Worm (Caenorhabditis elegans) whole organism, early embryonic: ENCODE results near the gene H28G03.2.

Source experiments
- ama-1 ChIP-seq: fragments of 150-350 bp; optimal IDR thresholded peaks from 2 replicates; lab custom pipeline; 2014
- hmg-4 ChIP-seq: fragments of 200-800 bp; sonication (Bioruptor generic); optimal IDR thresholded peaks from 2 replicates; lab custom pipeline; 2018; ENCODE audit warnings: mild to moderate bottlenecking, missing genetic modification characterization, missing compliant biosample characterization
- hnd-1 ChIP-seq: sonication (generic microtip); optimal IDR thresholded peaks from 2 replicates; lab custom pipeline; 2016; ENCODE audit warnings: missing genetic modification characterization, missing compliant biosample characterization
- pes-1 ChIP-seq: fragments of 200-800 bp; sonication (Bioruptor generic); IDR thresholded peaks from 2 replicates; pipeline ENCODE4 v1.3.6; 2022; ENCODE audit warnings: missing genetic modification reagents, missing genetic modification characterization, missing compliant biosample characterization
- sea-1 ChIP-seq: fragments of 200-800 bp; sonication (Bioruptor generic); conservative IDR thresholded peaks from 2 replicates; pipeline ENCODE4 v1.3.6; 2022; ENCODE audit warnings: missing genetic modification characterization, missing compliant biosample characterization

DNA sequence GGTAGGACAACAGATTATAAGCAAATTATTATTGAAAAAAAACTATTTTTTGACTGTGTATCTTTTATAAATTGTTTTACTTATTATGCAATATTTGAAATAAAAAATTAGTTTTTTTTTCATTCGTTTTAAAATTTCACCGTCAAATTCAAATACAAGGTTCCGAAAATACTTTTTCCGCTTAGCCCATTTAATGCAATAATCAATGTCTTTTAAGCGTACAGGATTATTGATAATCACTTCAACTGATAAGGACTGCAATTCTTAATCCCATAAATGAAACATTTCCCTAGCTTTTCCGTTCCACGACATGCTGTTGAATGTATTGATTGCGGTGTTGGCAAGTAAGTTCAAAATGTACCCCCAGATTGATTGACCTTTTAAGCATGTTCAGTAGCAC is 51.4 kb downstream of the H28G03.2 start, which contains the start of gene nspg-12:
- no peak for TF ChIP-seq ama-1
- no peak for TF ChIP-seq pes-1 (GFP tag; lab: Robert Waterston, UW)
- TF ChIP-seq hmg-4 = no peak
- TF ChIP-seq sea-1 (GFP tag; lab: Robert Waterston, UW) = no peak
- no peak for TF ChIP-seq hnd-1 (tag; lab: Kevin White, UChicago)
